Worm (Caenorhabditis elegans) whole organism, late embryonic: ENCODE results near the gene W05H9.4.

Experiments
- ama-1 ChIP-seq: fragments of 150-350 bp; optimal IDR thresholded peaks from 2 replicates; lab custom pipeline; 2014
- ceh-30 ChIP-seq: fragments of 150-350 bp; optimal IDR thresholded peaks from 2 replicates; lab custom pipeline; 2014; ENCODE audit warnings: missing biosample characterization, missing genetic modification characterization
- ceh-45 ChIP-seq: fragments of 200-800 bp; sonication (Bioruptor generic); IDR thresholded peaks from 2 replicates; pipeline ENCODE4 v1.3.6; 2022; ENCODE audit warnings: missing genetic modification reagents, missing genetic modification characterization, missing compliant biosample characterization
- dve-1 ChIP-seq: sonication (generic microtip); optimal IDR thresholded peaks from 2 replicates; lab custom pipeline; 2017; ENCODE audit warnings: antibody characterized with exemption, mild to moderate bottlenecking, missing genetic modification characterization, missing compliant biosample characterization
- elt-2 ChIP-seq: sonication (generic microtip); optimal IDR thresholded peaks from 2 replicates; lab custom pipeline; 2016; ENCODE audit warnings: missing genetic modification reagents, missing genetic modification characterization, missing compliant biosample characterization
- ets-4 ChIP-seq: sonication (generic microtip); optimal IDR thresholded peaks from 2 replicates; lab custom pipeline; 2016; ENCODE audit warnings: missing genetic modification characterization, missing compliant biosample characterization
- pat-9 ChIP-seq: fragments of 200-800 bp; sonication (Bioruptor generic); optimal IDR thresholded peaks from 2 replicates; lab custom pipeline; 2018; ENCODE audit warnings: mild to moderate bottlenecking, missing genetic modification characterization, moderate library complexity, missing compliant biosample characterization
- pax-1 ChIP-seq: fragments of 150-350 bp; optimal IDR thresholded peaks from 2 replicates; lab custom pipeline; 2014; ENCODE audit warnings: missing biosample characterization, missing genetic modification characterization
- pha-4 ChIP-seq: fragments of 150-350 bp; optimal IDR thresholded peaks from 2 replicates; lab custom pipeline; 2018; ENCODE audit warnings: missing biosample characterization, missing genetic modification reagents, missing genetic modification characterization
- sox-4 ChIP-seq: sonication (generic microtip); optimal IDR thresholded peaks from 2 replicates; lab custom pipeline; 2017; ENCODE audit warnings: mild to moderate bottlenecking, missing genetic modification characterization, inconsistent platforms, missing compliant biosample characterization
- syd-9 ChIP-seq: sonication (generic microtip); optimal IDR thresholded peaks from 2 replicates; lab custom pipeline; 2016; ENCODE audit warnings: mild to moderate bottlenecking, missing genetic modification characterization, moderate library complexity, missing compliant biosample characterization
- tbx-7 ChIP-seq: sonication (generic microtip); optimal IDR thresholded peaks from 2 replicates; lab custom pipeline; 2016; ENCODE audit warnings: missing genotype, missing genetic modification characterization, missing compliant biosample characterization
- unc-42 ChIP-seq: sonication (generic microtip); optimal IDR thresholded peaks from 2 replicates; lab custom pipeline; 2016; ENCODE audit warnings: missing genotype, missing genetic modification characterization, missing compliant biosample characterization
- zip-5 ChIP-seq: sonication (generic microtip); optimal IDR thresholded peaks from 2 replicates; lab custom pipeline; 2016; ENCODE audit warnings: missing genetic modification characterization, missing compliant biosample characterization

DNA sequence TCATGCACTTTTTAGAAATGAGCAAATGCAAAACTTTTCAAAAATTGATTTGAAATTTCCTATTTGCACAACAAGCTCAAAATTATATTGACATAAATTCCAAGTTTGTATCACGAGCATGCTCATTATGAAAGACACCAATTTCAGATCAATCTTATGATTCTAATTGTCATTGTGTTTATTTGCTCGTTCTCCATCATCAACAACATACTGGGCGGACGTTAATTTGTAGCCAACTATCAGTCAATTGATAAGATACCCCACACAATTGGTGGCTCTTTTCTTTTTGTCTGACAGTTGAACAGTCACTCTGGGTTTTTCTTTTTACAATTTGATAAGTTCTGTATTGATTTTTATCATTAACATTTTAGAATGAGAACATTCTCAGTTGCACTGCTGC is 8.3 kb downstream of the W05H9.4 start, which contains the start of gene lro-1:
- TF ChIP-seq dve-1 (tag; lab: Kevin White, UChicago) (no peak), pax-1 (tag; lab: Kevin White, UChicago) (no peak), ama-1 (lab: Kevin White, UChicago) (no peak), elt-2 (tag; lab: Kevin White, UChicago) (peak; percentile 62), ceh-30 (no peak), sox-4 (tag; lab: Kevin White, UChicago) (no peak), syd-9 (tag; lab: Kevin White, UChicago) (no peak), zip-5 (no peak), tbx-7 (tag; lab: Kevin White, UChicago) (no peak), ets-4 (tag; lab: Kevin White, UChicago) (no peak), pha-4 (tag; lab: Kevin White, UChicago) (no peak), ceh-45 (GFP tag; lab: Robert Waterston, UW) (no peak), unc-42 (tag; lab: Kevin White, UChicago) (no peak), pat-9 (tag; lab: Kevin White, UChicago) (no peak)
